Worm (Caenorhabditis elegans): ENCODE measurements around the gene R53.8.

ce11 chrII:9981760-9982159 is 5.3 kb downstream of the R53.8 start, which contains the start of gene sdz-38:
- no peak for TF ChIP-seq B0310.2 (tag; optimal IDR thresholded peaks at IDR 0.05)
- TF ChIP-seq ama-1 (optimal IDR thresholded peaks at IDR 0.05): no peak
- TF ChIP-seq hnd-1 (tag; optimal IDR thresholded peaks at IDR 0.05): no peak
- no peak for TF ChIP-seq hmg-4 (GFP tag; optimal IDR thresholded peaks at IDR 0.05)
- no peak for TF ChIP-seq ceh-13 (GFP tag; optimal IDR thresholded peaks at IDR 0.05)
- no peak for TF ChIP-seq F13C5.2 (tag; optimal IDR thresholded peaks at IDR 0.05)
- TF ChIP-seq ets-7 (tag; optimal IDR thresholded peaks at IDR 0.05): no peak
- no peak for TF ChIP-seq aly-1 (tag; optimal IDR thresholded peaks at IDR 0.05)
